Worm (Caenorhabditis elegans) whole organism, L4 larva: ENCODE measurements around the gene arle-14.

Source experiments
- R02D3.7 ChIP-seq: fragments of 150-350 bp; sonication (generic microtip); optimal IDR thresholded peaks from 3 replicates; lab custom pipeline; 2014; ENCODE audit warnings: missing biosample characterization, missing genetic modification characterization
- arid-1 ChIP-seq: fragments of 200-800 bp; sonication (Bioruptor generic); conservative IDR thresholded peaks from 2 replicates; pipeline ENCODE4 v1.3.6; 2022; ENCODE audit warnings: missing genetic modification reagents, missing genetic modification characterization, missing compliant biosample characterization
- attf-4 ChIP-seq: sonication (generic microtip); optimal IDR thresholded peaks from 3 replicates; lab custom pipeline; 2017; ENCODE audit warnings: missing biosample characterization, missing genetic modification characterization
- ceh-62 ChIP-seq: sonication (generic microtip); optimal IDR thresholded peaks from 2 replicates; lab custom pipeline; 2017; ENCODE audit warnings: missing biosample characterization, missing genetic modification characterization
- lin-39 ChIP-seq: fragments of 150-350 bp; optimal IDR thresholded peaks from 2 replicates; lab custom pipeline; 2014; ENCODE audit warnings: missing biosample characterization, missing genetic modification reagents, missing genetic modification characterization
- mdl-1 ChIP-seq, 2 experiments: fragments of 150-350 bp in 1 of 2; sonication (generic microtip) in 1 of 2; optimal IDR thresholded peaks; 2 replicates each; lab custom pipeline; 2014 to 2017; ENCODE audit warnings: missing biosample characterization in 2 of 2, missing genetic modification characterization in 2 of 2
- mdt-29 ChIP-seq: fragments of 200-800 bp; sonication (Bioruptor generic); IDR thresholded peaks from 2 replicates; pipeline ENCODE4 v1.3.6; 2022; ENCODE audit warnings: missing genetic modification reagents, missing genetic modification characterization, missing compliant biosample characterization
- nhr-10 ChIP-seq: fragments of 150-350 bp; optimal IDR thresholded peaks from 2 replicates; lab custom pipeline; 2014; ENCODE audit warnings: missing biosample characterization, missing genetic modification characterization
- nhr-6 ChIP-seq: fragments of 150-350 bp; optimal IDR thresholded peaks from 2 replicates; lab custom pipeline; 2014; ENCODE audit warnings: missing biosample characterization, missing genetic modification characterization
- pha-4 ChIP-seq, 2 experiments: fragments of 150-350 bp in 1 of 2; fragments of 200-800 bp in 1 of 2; sonication (Bioruptor generic) in 1 of 2; IDR thresholded peaks in 1 of 2; optimal IDR thresholded peaks in 1 of 2; 2 replicates each; pipeline versions ENCODE4 v1.3.6 to Lab custom; 2014 to 2022; ENCODE audit warnings: missing genetic modification characterization in 2 of 2, missing genetic modification reagents in 2 of 2, missing biosample characterization in 1 of 2, missing compliant biosample characterization in 1 of 2
- skn-1 ChIP-seq: fragments of 150-350 bp; optimal IDR thresholded peaks from 2 replicates; lab custom pipeline; 2014; ENCODE audit warnings: missing biosample characterization, missing genetic modification characterization
- snpc-4 ChIP-seq: fragments of 150-350 bp; optimal IDR thresholded peaks from 2 replicates; lab custom pipeline; 2014; ENCODE audit warnings: missing biosample characterization, missing genetic modification characterization
- unc-130 ChIP-seq: sonication (generic microtip); optimal IDR thresholded peaks from 2 replicates; lab custom pipeline; 2016; ENCODE audit warnings: missing genetic modification reagents, missing genetic modification characterization, missing compliant biosample characterization

ce11 chrIII:5732925-5733324, 40.2 kb downstream of the arle-14 start, which contains the start of gene B0244.17:
- TF ChIP-seq attf-4 (no peak), arid-1 (GFP tag; lab: Robert Waterston, UW) (no peak), mdt-29 (GFP tag; lab: Robert Waterston, UW) (no peak), nhr-10 (no peak), pha-4 (GFP tag; IDR thresholded peaks at IDR 0.05; lab: Robert Waterston, UW) (no peak), pha-4 (tag; optimal IDR thresholded peaks at IDR 0.05; lab: Kevin White, UChicago) (no peak), unc-130 (GFP tag; lab: Kevin White, UChicago) (no peak), mdl-1 (tag; optimal IDR thresholded peaks at IDR 0.05; lab: Kevin White, UChicago) (no peak), R02D3.7 (tag; lab: Kevin White, UChicago) (no peak), snpc-4 (tag; lab: Kevin White, UChicago) (no peak), ceh-62 (tag; lab: Kevin White, UChicago) (no peak), skn-1 (no peak), nhr-6 (no peak), lin-39 (no peak)
